Fruit fly (Drosophila melanogaster) whole organism, wandering third instar larva: ENCODE data around the gene CG1812.

ENCODE experiments used
- foxo ChIP-seq, 2 experiments: fragments of 200-800 bp; sonication (Bioruptor generic); optimal IDR thresholded peaks; 2 replicates in 1 of 2; 3 replicates in 1 of 2; lab custom pipeline; 2016 to 2017; ENCODE audit warnings: missing biosample characterization in 2 of 2, missing genetic modification characterization in 2 of 2
- pan ChIP-seq: fragments of >200 bp; optimal IDR thresholded peaks from 2 replicates; lab custom pipeline; 2017
- sage ChIP-seq: fragments of 200-800 bp; sonication (Bioruptor generic); optimal IDR thresholded peaks from 2 replicates; lab custom pipeline; 2016; ENCODE audit warnings: missing biosample characterization, mild to moderate bottlenecking, missing genetic modification characterization

dm6 chrX:20524754-20525236 lies 13.5 kb downstream of the CG1812 start, which contains the start of gene Tak1:
- peak in 1 of 2 experiments; percentile 70 for TF ChIP-seq foxo (GFP tag; optimal IDR thresholded peaks at IDR 0.05; lab: Kevin White, UChicago)
- TF ChIP-seq pan (lab: Kevin White, UChicago): no peak
- TF ChIP-seq sage (GFP tag; lab: Kevin White, UChicago): no peak
